Fruit fly (Drosophila melanogaster): Measurements from ENCODE around the gene RpS14b.

RpS14b gene

dm6 chrX:7909482-7909881 lies 25.2 kb upstream of the RpS14b start (continued):
- no peak for TF ChIP-seq Ets97D (GFP tag; optimal IDR thresholded peaks at IDR 0.05)
- no peak for TF ChIP-seq lov (optimal IDR thresholded peaks at IDR 0.05)
- no peak for TF ChIP-seq lov (GFP tag; IDR thresholded peaks at IDR 0.05)
- no peak for TF ChIP-seq salm (tag; optimal IDR thresholded peaks at IDR 0.05)
- peak; percentile 7 for TF ChIP-seq CG2712 (tag; optimal IDR thresholded peaks at IDR 0.05)
- peak; percentile 12 for TF ChIP-seq ind (GFP tag; optimal IDR thresholded peaks at IDR 0.05)
- TF ChIP-seq CG14441 (GFP tag; IDR thresholded peaks at IDR 0.05) = peak; percentile 65
- TF ChIP-seq zf30C (GFP tag; optimal IDR thresholded peaks at IDR 0.05) = peak; percentile 18
- TF ChIP-seq CG7839 (tag; optimal IDR thresholded peaks at IDR 0.05) = peak; percentile 21
- TF ChIP-seq CG7786 (GFP tag; optimal IDR thresholded peaks at IDR 0.05) = peak; percentile 20
- TF ChIP-seq row (GFP tag; IDR thresholded peaks at IDR 0.05) = peak; percentile 60; the same call in 2 of the 3 replicates
- peak; percentile 17; the same call in 1 of the 2 replicates for TF ChIP-seq sisA (GFP tag; IDR thresholded peaks at IDR 0.05)
- TF ChIP-seq onecut (GFP tag; IDR thresholded peaks at IDR 0.05) = 0 out of 2 replicates have a peak, but pooled peaks have one; percentile 15
- no peak for TF ChIP-seq CG18476 (GFP tag; optimal IDR thresholded peaks at IDR 0.05)
- TF ChIP-seq prd (optimal IDR thresholded peaks at IDR 0.05) = no peak
- TF ChIP-seq prd (GFP tag; IDR thresholded peaks at IDR 0.05) = peak; percentile 56
- TF ChIP-seq phol (tag; optimal IDR thresholded peaks at IDR 0.05) = peak; percentile 30
- TF ChIP-seq Pdp1 (GFP tag; optimal IDR thresholded peaks at IDR 0.05) = peak in 1 of 2 experiments; percentile 9
- TF ChIP-seq CG18262 (tag; optimal IDR thresholded peaks at IDR 0.05) = peak; percentile 23
- TF ChIP-seq CG11695 (GFP tag; IDR thresholded peaks at IDR 0.05) = 0 out of 3 replicates have a peak, but pooled peaks have one; percentile 21
- TF ChIP-seq dysf (GFP tag; IDR thresholded peaks at IDR 0.05) = peak; percentile 60
- no peak for TF ChIP-seq CG3838 (GFP tag; optimal IDR thresholded peaks at IDR 0.05)
- TF ChIP-seq ranshi (GFP tag; IDR thresholded peaks at IDR 0.05) = 0 out of 2 replicates have a peak, but pooled peaks have one; percentile 36

DNA sequence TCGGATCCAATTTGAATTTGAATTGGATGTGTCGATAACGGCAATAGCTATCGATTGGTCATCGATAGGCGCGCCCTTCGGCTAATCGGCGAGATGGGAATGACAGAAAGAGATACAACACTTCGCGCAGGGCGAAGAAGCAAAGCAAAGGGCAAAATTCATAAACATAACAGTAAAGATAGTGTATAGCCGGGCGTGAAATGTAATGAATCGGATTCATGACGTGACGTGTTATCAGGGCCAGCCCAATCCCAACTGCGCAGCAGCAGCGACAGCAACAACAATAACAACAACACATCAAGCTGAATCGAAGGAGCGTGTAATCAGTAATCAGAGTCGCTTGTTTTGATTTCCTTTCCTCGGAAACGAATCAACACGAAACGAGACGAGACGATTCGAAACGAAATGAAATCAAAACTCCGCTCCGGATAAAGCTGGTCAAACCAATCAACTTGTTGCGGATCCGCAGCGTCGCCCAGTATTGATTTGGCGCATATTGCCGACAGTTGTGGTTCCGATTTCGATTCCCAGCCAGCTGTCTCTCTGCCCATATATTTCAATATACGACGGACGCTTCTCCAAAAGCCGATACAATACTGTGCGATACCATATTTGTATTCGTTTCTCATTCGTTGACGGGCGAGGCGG lies 22.6 kb upstream of the RpS14b start, which contains the start of gene snz:
Gene snz, plus strand, starts transcription at position 107 of the 648 bp plus-strand sequence.
- TF ChIP-seq nmo (GFP tag; optimal IDR thresholded peaks at IDR 0.05) (peak; percentile 1), tna (GFP tag; IDR thresholded peaks at IDR 0.05; ENCODE audit: partially characterized antibody) (peak; percentile 80), YL-1 (GFP tag; optimal IDR thresholded peaks at IDR 0.05) (peak; percentile 6), prd (optimal IDR thresholded peaks at IDR 0.05) (no peak), prd (GFP tag; IDR thresholded peaks at IDR 0.05) (peak; percentile 5; the same call in 1 of the 3 replicates), Pdp1 (GFP tag; optimal IDR thresholded peaks at IDR 0.05) (peak in 1 of 2 experiments; percentile 52), CG1647 (GFP tag; optimal IDR thresholded peaks at IDR 0.05) (no peak), so (GFP tag; IDR thresholded peaks at IDR 0.05) (no peak), slou (GFP tag; optimal IDR thresholded peaks at IDR 0.05) (no peak), CG2129 (GFP tag; IDR thresholded peaks at IDR 0.05; ENCODE audit: partially characterized antibody) (peak; percentile 29; the same call in 1 of the 2 replicates), Xbp1 (GFP tag; optimal IDR thresholded peaks at IDR 0.05) (peak; percentile 5), B-H2 (GFP tag; optimal IDR thresholded peaks at IDR 0.05) (peak; percentile 30), zfh1 (GFP tag; IDR thresholded peaks at IDR 0.05) (0 out of 3 replicates have a peak, but pooled peaks have one; percentile 27), sug (tag; optimal IDR thresholded peaks at IDR 0.05) (peak; percentile 77), NC2β (GFP tag; optimal IDR thresholded peaks at IDR 0.05) (no peak), NfI (GFP tag; optimal IDR thresholded peaks at IDR 0.05) (no peak), BtbVII (GFP tag; optimal IDR thresholded peaks at IDR 0.05) (peak; percentile 55), CG15696 (tag; optimal IDR thresholded peaks at IDR 0.05) (no peak), CG9215 (GFP tag; IDR thresholded peaks at IDR 0.05) (no peak), Adf1 (GFP tag; IDR thresholded peaks at IDR 0.05) (peak; percentile 89), dmrt99B (tag; optimal IDR thresholded peaks at IDR 0.05) (no peak), Hmr (GFP tag; optimal IDR thresholded peaks at IDR 0.05) (no peak), lab (GFP tag; optimal IDR thresholded peaks at IDR 0.05) (peak; percentile 46), Hr39 (optimal IDR thresholded peaks at IDR 0.05) (no peak), CG7357 (GFP tag; IDR thresholded peaks at IDR 0.05) (no peak), CG2116 (GFP tag; optimal IDR thresholded peaks at IDR 0.05) (peak; percentile 87), D19A (tag; optimal IDR thresholded peaks at IDR 0.05) (peak; percentile 86), ttk (GFP tag; IDR thresholded peaks at IDR 0.05) (no peak), CG11695 (GFP tag; IDR thresholded peaks at IDR 0.05) (no peak), HLH4C (GFP tag; IDR thresholded peaks at IDR 0.05; ENCODE audit: partially characterized antibody) (peak; percentile 86)
